Fruit fly (Drosophila melanogaster): ENCODE results near the gene CG7384.

The CG7384 gene

dm6 chr2L:10466865-10467270 is 43.4 kb downstream of the CG7384 start (continued):
- TF ChIP-seq CG2116 (GFP tag; optimal IDR thresholded peaks at IDR 0.05), result peak; percentile 21
- TF ChIP-seq CG17328 (GFP tag; IDR thresholded peaks at IDR 0.05), result no peak
- TF ChIP-seq Kr (GFP tag; optimal IDR thresholded peaks at IDR 0.05), result no peak
- TF ChIP-seq CG14014 (GFP tag; IDR thresholded peaks at IDR 0.05), result no peak
- peak; percentile 61 for TF ChIP-seq CG1602 (GFP tag; optimal IDR thresholded peaks at IDR 0.05)
- no peak for TF ChIP-seq CG12236 (GFP tag; optimal IDR thresholded peaks at IDR 0.05)
- TF ChIP-seq lmd (GFP tag; IDR thresholded peaks at IDR 0.05), result peak; percentile 80
- no peak for TF ChIP-seq Dref (GFP tag; IDR thresholded peaks at IDR 0.05)
- TF ChIP-seq Rfx (GFP tag; IDR thresholded peaks at IDR 0.05), result no peak
- peak; percentile 57 for TF ChIP-seq CG12104 (GFP tag; optimal IDR thresholded peaks at IDR 0.05)
- no peak for TF ChIP-seq Elba2 (GFP tag; optimal IDR thresholded peaks at IDR 0.05)
- peak; percentile 89 for TF ChIP-seq nmo (GFP tag; optimal IDR thresholded peaks at IDR 0.05)
- no peak for TF ChIP-seq B-H2 (GFP tag; optimal IDR thresholded peaks at IDR 0.05)
- TF ChIP-seq CG10209 (GFP tag; optimal IDR thresholded peaks at IDR 0.05), result peak; percentile 17
- no peak for TF ChIP-seq CG31224 (GFP tag; IDR thresholded peaks at IDR 0.05)
- TF ChIP-seq Fer2 (tag; optimal IDR thresholded peaks at IDR 0.05), result no peak
- peak; percentile 69 for TF ChIP-seq CG7556 (GFP tag; optimal IDR thresholded peaks at IDR 0.05)
- peak; percentile 17 for TF ChIP-seq twi (tag; optimal IDR thresholded peaks at IDR 0.05)
- TF ChIP-seq H15 (GFP tag; IDR thresholded peaks at IDR 0.05), result peak; percentile 56; the same call in 2 of the 3 replicates
- peak; percentile 82 for TF ChIP-seq CG5180 (GFP tag; optimal IDR thresholded peaks at IDR 0.05)
- TF ChIP-seq Mes4 (GFP tag; optimal IDR thresholded peaks at IDR 0.05), result peak; percentile 28
- TF ChIP-seq CG8281 (tag; optimal IDR thresholded peaks at IDR 0.05), result peak; percentile 23
- TF ChIP-seq emc (GFP tag; optimal IDR thresholded peaks at IDR 0.05), result no peak
- TF ChIP-seq fd3F (GFP tag; optimal IDR thresholded peaks at IDR 0.05), result peak; percentile 2
- TF ChIP-seq tup (GFP tag; optimal IDR thresholded peaks at IDR 0.05), result no peak
- peak; percentile 53 for TF ChIP-seq dmrt11E (tag; optimal IDR thresholded peaks at IDR 0.05)
- TF ChIP-seq CrebB (tag; optimal IDR thresholded peaks at IDR 0.05), result no peak
- peak; percentile 35 for TF ChIP-seq CG30431 (GFP tag; optimal IDR thresholded peaks at IDR 0.05)
- TF ChIP-seq CG12744 (GFP tag; optimal IDR thresholded peaks at IDR 0.05), result no peak
- TF ChIP-seq gce (GFP tag; IDR thresholded peaks at IDR 0.05), result no peak
- peak; percentile 75; the same call in 2 of the 3 replicates for TF ChIP-seq row (GFP tag; IDR thresholded peaks at IDR 0.05)
- no peak for TF ChIP-seq Deaf1 (tag; optimal IDR thresholded peaks at IDR 0.05)
- TF ChIP-seq ham (GFP tag; IDR thresholded peaks at IDR 0.05), result no peak
- no peak for TF ChIP-seq hkb (optimal IDR thresholded peaks at IDR 0.05)
- TF ChIP-seq hkb (GFP tag; IDR thresholded peaks at IDR 0.05), result peak; percentile 28; the same call in 1 of the 2 replicates
- TF ChIP-seq CG43689 (GFP tag; IDR thresholded peaks at IDR 0.05), result no peak
- peak; percentile 58 for TF ChIP-seq CG11723 (GFP tag; optimal IDR thresholded peaks at IDR 0.05)
- no peak for TF ChIP-seq Lim3 (GFP tag; IDR thresholded peaks at IDR 0.05)
- peak; percentile 36 for TF ChIP-seq CG33213 (GFP tag; optimal IDR thresholded peaks at IDR 0.05)
- no peak for TF ChIP-seq CG3838 (GFP tag; optimal IDR thresholded peaks at IDR 0.05)
- peak; percentile 39 for TF ChIP-seq CG9609 (GFP tag; optimal IDR thresholded peaks at IDR 0.05)
- no peak for TF ChIP-seq CG11247 (GFP tag; IDR thresholded peaks at IDR 0.05)
- peak; percentile 16 for TF ChIP-seq Lhr (GFP tag; optimal IDR thresholded peaks at IDR 0.05)
- TF ChIP-seq Stat92E (GFP tag; optimal IDR thresholded peaks at IDR 0.05), result peak in 1 of 3 experiments; percentile 43
- TF ChIP-seq wdn (GFP tag; IDR thresholded peaks at IDR 0.05), result no peak
- TF ChIP-seq CG17802 (tag; optimal IDR thresholded peaks at IDR 0.05), result peak; percentile 24
- TF ChIP-seq mirr (GFP tag; optimal IDR thresholded peaks at IDR 0.05), result no peak
- peak; percentile 52 to 56 for TF ChIP-seq dpn (GFP tag; optimal IDR thresholded peaks at IDR 0.05)
- TF ChIP-seq CG11456 (GFP tag; IDR thresholded peaks at IDR 0.05), result no peak
- peak; percentile 8 for TF ChIP-seq trh (GFP tag; optimal IDR thresholded peaks at IDR 0.05)
- TF ChIP-seq ac (GFP tag; optimal IDR thresholded peaks at IDR 0.05), result no peak
- TF ChIP-seq Nf-YC (tag; optimal IDR thresholded peaks at IDR 0.05), result no peak
